Worm (Caenorhabditis elegans): ENCODE measurements around the gene nono-1.

DNA sequence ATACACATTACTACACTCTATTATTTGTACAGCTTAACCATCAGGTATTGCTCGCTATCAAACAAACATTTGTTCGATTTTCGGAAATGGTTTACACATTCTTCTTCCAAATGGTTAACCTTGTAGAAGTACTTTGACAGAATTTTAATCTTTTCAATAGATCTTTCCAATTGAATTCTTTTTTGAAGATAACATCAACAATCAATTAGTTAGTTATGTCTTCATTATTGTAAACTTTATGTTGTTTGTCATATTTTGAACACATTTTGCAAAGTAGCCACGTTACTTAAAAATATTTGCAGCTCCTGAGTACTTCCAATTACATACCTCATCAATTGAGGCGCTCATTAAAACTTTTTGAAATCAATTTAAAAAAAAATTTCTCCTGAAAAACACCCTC is 7.3 kb upstream of the nono-1 start:
- TF ChIP-seq pqm-1 (tag; optimal IDR thresholded peaks at IDR 0.05) (no peak), fkh-10 (GFP tag; optimal IDR thresholded peaks at IDR 0.05) (no peak), F13H6.1 (tag; optimal IDR thresholded peaks at IDR 0.05) (no peak), pha-4 (tag; optimal IDR thresholded peaks at IDR 0.05) (no peak), pros-1 (tag; optimal IDR thresholded peaks at IDR 0.05) (no peak)
